Worm (Caenorhabditis elegans): ENCODE data around the gene odr-1.

Gene odr-1

ce11 chrX:13526219-13527218 is 24.3 kb downstream of the odr-1 start (continued):
- no peak for TF ChIP-seq pha-4 (GFP tag; IDR thresholded peaks at IDR 0.05)
- no peak for TF ChIP-seq pha-4 (tag; optimal IDR thresholded peaks at IDR 0.05)
- no peak for TF ChIP-seq nhr-25 (tag; optimal IDR thresholded peaks at IDR 0.05; ENCODE audit: borderline replicate concordance, insufficient read depth)
- TF ChIP-seq zfp-2 (tag; optimal IDR thresholded peaks at IDR 0.05), result no peak
- peak in 1 of 2 experiments; percentile 4 for TF ChIP-seq lsy-2 (tag; optimal IDR thresholded peaks at IDR 0.05)
- TF ChIP-seq daf-12 (tag; optimal IDR thresholded peaks at IDR 0.05), result no peak
- TF ChIP-seq D1046.2 (GFP tag; IDR thresholded peaks at IDR 0.05), result no peak
- TF ChIP-seq mep-1 (tag; optimal IDR thresholded peaks at IDR 0.05), result no peak
- no peak for TF ChIP-seq R02D3.7 (tag; optimal IDR thresholded peaks at IDR 0.05)
- TF ChIP-seq lin-38 (GFP tag; IDR thresholded peaks at IDR 0.05), result no peak
- no peak for TF ChIP-seq vab-7 (GFP tag; IDR thresholded peaks at IDR 0.05)
- TF ChIP-seq daf-16 (GFP tag; optimal IDR thresholded peaks at IDR 0.05), result no peak
- TF ChIP-seq daf-16 (tag; optimal IDR thresholded peaks at IDR 0.05), result peak; percentile 18

ce11 chrX:13525094-13525493 is 25.7 kb downstream of the odr-1 start:
- TF ChIP-seq ctbp-1 (GFP tag; IDR thresholded peaks at IDR 0.05), result no peak
- TF ChIP-seq aha-1 (tag), result peak; percentile 67

DNA sequence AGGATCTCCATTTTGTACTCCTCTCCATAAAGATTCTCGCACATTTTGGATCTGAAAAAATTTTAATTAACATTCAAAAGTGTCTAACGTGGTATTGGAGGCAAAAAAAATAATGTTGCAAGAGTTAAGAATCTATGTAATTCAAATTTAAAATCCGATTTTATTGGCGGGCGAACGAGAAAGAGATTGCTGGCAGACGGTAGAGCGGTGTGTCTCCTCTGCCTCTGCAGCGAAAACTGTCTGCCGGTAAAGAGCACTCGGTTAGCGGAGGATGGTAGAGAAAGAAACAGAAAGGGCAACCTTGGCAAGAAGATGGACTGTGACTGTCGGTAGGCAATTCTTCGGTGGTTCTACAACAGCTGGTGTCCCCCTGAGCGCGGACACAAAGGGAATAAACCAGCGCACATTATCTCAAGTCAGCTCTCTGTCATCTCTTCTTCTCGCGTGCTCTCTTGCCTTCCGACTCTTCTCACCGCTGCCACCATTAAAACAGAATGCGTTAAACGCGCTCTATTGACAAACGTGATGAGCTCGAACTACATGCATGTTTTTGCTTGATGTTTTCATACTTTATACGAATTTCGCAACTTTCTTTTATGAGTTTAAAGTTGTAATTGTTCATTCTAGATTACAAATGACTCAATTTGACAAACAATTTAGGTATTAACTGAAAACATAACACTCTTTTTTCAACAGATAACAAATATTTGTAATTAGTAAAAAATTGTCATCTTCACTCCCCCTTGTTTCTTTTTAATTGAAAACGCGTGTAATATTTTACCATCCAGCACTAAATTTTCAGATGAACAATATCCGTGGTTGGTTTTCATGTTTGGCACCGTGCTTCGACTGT is 31.7 kb downstream of the odr-1 start, which contains the start of the genes cdk-4 and F18H3.1:
cdk-4 (minus strand) TSS at position 51 of the 853 bp plus-strand sequence.
F18H3.1 (plus strand) TSS at position 803 of the 853 bp plus-strand sequence.
- peak in 1 of 2 experiments; percentile 13 for TF ChIP-seq mdl-1 (tag; optimal IDR thresholded peaks at IDR 0.05)
- TF ChIP-seq arid-1 (GFP tag; conservative IDR thresholded peaks at IDR 0.05), result 0 out of 2 replicates have a peak, but pooled peaks have one; percentile 10
- TF ChIP-seq set-16 (GFP tag; IDR thresholded peaks at IDR 0.05), result peak; percentile 45; the same call in 1 of the 2 replicates
- TF ChIP-seq hif-1 (tag; optimal IDR thresholded peaks at IDR 0.05), result peak in 1 of 2 experiments; percentile 16
- peak; percentile 4 for TF ChIP-seq pqm-1 (tag; optimal IDR thresholded peaks at IDR 0.05)
- TF ChIP-seq mes-2 (tag; optimal IDR thresholded peaks at IDR 0.05; ENCODE audit: poor library complexity, severe bottlenecking), result peak; percentile 43
- TF ChIP-seq dpl-1 (GFP tag; optimal IDR thresholded peaks at IDR 0.05), result peak; percentile 34
- TF ChIP-seq nhr-28 (tag; optimal IDR thresholded peaks at IDR 0.05), result peak; percentile 2
- no peak for TF ChIP-seq dve-1 (tag; optimal IDR thresholded peaks at IDR 0.05; ENCODE audit: insufficient read depth)
- peak; percentile 49 for TF ChIP-seq nhr-11 (tag; optimal IDR thresholded peaks at IDR 0.05)
- TF ChIP-seq dmd-6 (GFP tag; IDR thresholded peaks at IDR 0.05), result 0 out of 2 replicates have a peak, but pooled peaks have one; percentile 15
- 0 out of 2 replicates have a peak, but pooled peaks have one; percentile 31 for TF ChIP-seq dmd-8 (GFP tag; IDR thresholded peaks at IDR 0.05)
- peak in 1 of 2 experiments; percentile 99 for TF ChIP-seq unc-62 (GFP tag; optimal IDR thresholded peaks at IDR 0.05 in 1 of 2)
- no peak for TF ChIP-seq unc-62 (tag; optimal IDR thresholded peaks at IDR 0.05)
- TF ChIP-seq lin-38 (GFP tag; IDR thresholded peaks at IDR 0.05), result peak; percentile 62
- no peak for TF ChIP-seq ctbp-1 (GFP tag; IDR thresholded peaks at IDR 0.05)
- no peak for TF ChIP-seq nhr-77 (tag; optimal IDR thresholded peaks at IDR 0.05)
- peak; percentile 27 for TF ChIP-seq rbr-2 (tag; optimal IDR thresholded peaks at IDR 0.05)
- TF ChIP-seq mdt-29 (GFP tag; IDR thresholded peaks at IDR 0.05), result no peak
- peak; percentile 30 for TF ChIP-seq mep-1 (tag; optimal IDR thresholded peaks at IDR 0.05)
- peak in 1 of 2 experiments; percentile 59 for TF ChIP-seq lsy-2 (tag; optimal IDR thresholded peaks at IDR 0.05)
- no peak for TF ChIP-seq daf-16 (GFP tag; optimal IDR thresholded peaks at IDR 0.05)
- TF ChIP-seq daf-16 (tag; optimal IDR thresholded peaks at IDR 0.05), result peak; percentile 39
- TF ChIP-seq hlh-11 (tag; optimal IDR thresholded peaks at IDR 0.05), result peak; percentile 75
- peak; percentile 53 for TF ChIP-seq hlh-30 (tag; optimal IDR thresholded peaks at IDR 0.05; ENCODE audit: insufficient read depth)
- TF ChIP-seq vab-7 (GFP tag; IDR thresholded peaks at IDR 0.05), result no peak

Data from whole organism, L4 larva.